Fruit fly (Drosophila melanogaster) whole organism, prepupa: ENCODE measurements around the gene CG12011.

ENCODE experiments used
- Blimp-1 ChIP-seq: fragments of 200-800 bp; sonication (Bioruptor generic); optimal IDR thresholded peaks from 3 replicates; lab custom pipeline; 2017; ENCODE audit warnings: missing biosample characterization, missing genetic modification characterization, mild to moderate bottlenecking, moderate library complexity, missing genetic modification reagents
- CG10631 ChIP-seq: fragments of 200-800 bp; sonication (Bioruptor generic); optimal IDR thresholded peaks from 2 replicates; lab custom pipeline; 2016; ENCODE audit warnings: missing biosample characterization, missing genetic modification characterization
- CG10669 ChIP-seq: fragments of 200-800 bp; sonication (Bioruptor generic); optimal IDR thresholded peaks from 3 replicates; lab custom pipeline; 2018; ENCODE audit warnings: missing biosample characterization, mild to moderate bottlenecking, missing genetic modification characterization, moderate library complexity
- CG11294 ChIP-seq: fragments of 200-800 bp; sonication (Bioruptor generic); IDR thresholded peaks from 2 replicates; pipeline ENCODE4 v1.3.6; 2022; ENCODE audit warnings: missing biosample characterization, missing genetic modification characterization
- CG11902 ChIP-seq: fragments of 200-800 bp; sonication (Bioruptor generic); optimal IDR thresholded peaks from 3 replicates; lab custom pipeline; 2016; ENCODE audit warnings: missing biosample characterization, missing genetic modification characterization
- CG15336 ChIP-seq: fragments of 200-800 bp; sonication (Bioruptor generic); IDR thresholded peaks from 2 replicates; pipeline ENCODE4 v1.3.6; 2022; ENCODE audit warnings: missing biosample characterization, missing genetic modification characterization
- CG1621 ChIP-seq: fragments of 200-800 bp; sonication (Bioruptor generic); optimal IDR thresholded peaks from 3 replicates; lab custom pipeline; 2018; ENCODE audit warnings: missing biosample characterization, mild to moderate bottlenecking, missing genetic modification characterization
- CG16779 ChIP-seq: fragments of 200-800 bp; sonication (Bioruptor generic); optimal IDR thresholded peaks from 3 replicates; lab custom pipeline; 2017; ENCODE audit warnings: missing biosample characterization, mild to moderate bottlenecking, missing genetic modification characterization
- CG31627 ChIP-seq: fragments of 200-800 bp; sonication (Bioruptor generic); optimal IDR thresholded peaks from 3 replicates; lab custom pipeline; 2016; ENCODE audit warnings: missing biosample characterization, missing genetic modification characterization
- CG32006 ChIP-seq: fragments of 200-800 bp; sonication (Bioruptor generic); optimal IDR thresholded peaks from 3 replicates; lab custom pipeline; 2017; ENCODE audit warnings: missing biosample characterization, mild to moderate bottlenecking, missing genetic modification characterization
- CG34406 ChIP-seq: fragments of 200-800 bp; sonication (Bioruptor generic); optimal IDR thresholded peaks from 3 replicates; lab custom pipeline; 2016; ENCODE audit warnings: missing biosample characterization, missing genetic modification characterization
- CG3919 ChIP-seq: fragments of 200-800 bp; sonication (Bioruptor generic); optimal IDR thresholded peaks from 3 replicates; lab custom pipeline; 2016; ENCODE audit warnings: missing biosample characterization, missing genetic modification characterization
- CG4318 ChIP-seq: fragments of 200-800 bp; sonication (Bioruptor generic); optimal IDR thresholded peaks from 3 replicates; lab custom pipeline; 2017; ENCODE audit warnings: missing biosample characterization, mild to moderate bottlenecking, missing genetic modification characterization
- CG6163 ChIP-seq: fragments of 200-800 bp; sonication (Bioruptor generic); IDR thresholded peaks from 3 replicates; pipeline ENCODE4 v1.3.6; 2022; ENCODE audit warnings: missing biosample characterization, missing genetic modification characterization
- CG6276 ChIP-seq: fragments of 200-800 bp; sonication (Bioruptor generic); optimal IDR thresholded peaks from 2 replicates; lab custom pipeline; 2017; ENCODE audit warnings: missing biosample characterization, mild to moderate bottlenecking, missing genetic modification characterization
- CG6808 ChIP-seq: fragments of 200-800 bp; sonication (Bioruptor generic); optimal IDR thresholded peaks from 3 replicates; lab custom pipeline; 2017; ENCODE audit warnings: missing biosample characterization, missing genetic modification characterization, mild to moderate bottlenecking, moderate library complexity, missing genetic modification reagents
- CG6854 ChIP-seq: fragments of 200-800 bp; sonication (Bioruptor generic); optimal IDR thresholded peaks from 2 replicates; lab custom pipeline; 2017; ENCODE audit warnings: missing biosample characterization, mild to moderate bottlenecking, missing genetic modification characterization
- CG8119 ChIP-seq: fragments of 200-800 bp; sonication (Bioruptor generic); IDR thresholded peaks from 3 replicates; pipeline ENCODE4 v1.3.6; 2022; ENCODE audit warnings: missing biosample characterization, missing genetic modification characterization
- CG8319 ChIP-seq: fragments of 200-800 bp; sonication (Bioruptor generic); optimal IDR thresholded peaks from 3 replicates; lab custom pipeline; 2016; ENCODE audit warnings: missing biosample characterization, missing genetic modification characterization
- CG8632 ChIP-seq: fragments of 200-800 bp; sonication (Bioruptor generic); optimal IDR thresholded peaks from 3 replicates; lab custom pipeline; 2016; ENCODE audit warnings: missing biosample characterization, missing genetic modification characterization
- CG9139 ChIP-seq: fragments of 200-800 bp; sonication (Bioruptor generic); optimal IDR thresholded peaks from 3 replicates; lab custom pipeline; 2017; ENCODE audit warnings: missing biosample characterization, mild to moderate bottlenecking, missing genetic modification characterization
- Eip75B ChIP-seq: fragments of 200-800 bp; sonication (Bioruptor generic); optimal IDR thresholded peaks from 3 replicates; lab custom pipeline; 2016; ENCODE audit warnings: missing biosample characterization, missing genetic modification characterization
- Eip78C ChIP-seq: fragments of 200-800 bp; sonication (Bioruptor generic); peaks from one replicate; lab custom pipeline; 2016; ENCODE audit warnings: missing biosample characterization, missing genetic modification characterization
- Eip93F ChIP-seq: fragments of 200-800 bp; sonication (Bioruptor generic); optimal IDR thresholded peaks from 2 replicates; lab custom pipeline; 2016; ENCODE audit warnings: missing biosample characterization, mild to moderate bottlenecking, missing genetic modification characterization
- Ets96B ChIP-seq: fragments of 200-800 bp; optimal IDR thresholded peaks from 2 replicates; lab custom pipeline; 2019; ENCODE audit warnings: missing biosample characterization, mild to moderate bottlenecking, missing genetic modification characterization, moderate library complexity
- Hr38 ChIP-seq: sonication (Bioruptor generic); optimal IDR thresholded peaks from 2 replicates; lab custom pipeline; 2016; ENCODE audit warnings: missing biosample characterization, missing genetic modification characterization
- Hr4 ChIP-seq: fragments of 200-800 bp; sonication (Bioruptor generic); optimal IDR thresholded peaks from 3 replicates; lab custom pipeline; 2016; ENCODE audit warnings: missing biosample characterization, missing genetic modification characterization
- Lpt ChIP-seq: fragments of 200-800 bp; sonication (Bioruptor generic); optimal IDR thresholded peaks from 3 replicates; lab custom pipeline; 2016; ENCODE audit warnings: missing biosample characterization, missing genetic modification characterization
- OdsH ChIP-seq: fragments of 200-800 bp; sonication (Bioruptor generic); optimal IDR thresholded peaks from 3 replicates; lab custom pipeline; 2016; ENCODE audit warnings: missing biosample characterization, missing genetic modification characterization
- Smox ChIP-seq: fragments of 200-800 bp; sonication (Bioruptor generic); optimal IDR thresholded peaks from 3 replicates; lab custom pipeline; 2016; ENCODE audit warnings: missing biosample characterization, missing genetic modification characterization
- Sox14 ChIP-seq: fragments of 200-800 bp; sonication (Bioruptor generic); optimal IDR thresholded peaks from 3 replicates; lab custom pipeline; 2016; ENCODE audit warnings: missing biosample characterization, missing genetic modification characterization
- Sox15 ChIP-seq: fragments of 200-800 bp; sonication (Bioruptor generic); optimal IDR thresholded peaks from 3 replicates; lab custom pipeline; 2016; ENCODE audit warnings: missing biosample characterization, missing genetic modification characterization
- achi ChIP-seq: fragments of 200-800 bp; sonication (Bioruptor generic); optimal IDR thresholded peaks from 3 replicates; lab custom pipeline; 2016; ENCODE audit warnings: missing biosample characterization, missing genetic modification characterization
- acj6 ChIP-seq: fragments of 200-800 bp; sonication (Bioruptor generic); optimal IDR thresholded peaks from 3 replicates; lab custom pipeline; 2016; ENCODE audit warnings: missing biosample characterization, missing genetic modification characterization
- cyc ChIP-seq: fragments of 200-800 bp; sonication (Bioruptor generic); optimal IDR thresholded peaks from 3 replicates; lab custom pipeline; 2016; ENCODE audit warnings: missing biosample characterization, missing genetic modification characterization
- eg ChIP-seq: fragments of 200-800 bp; sonication (Bioruptor generic); IDR thresholded peaks from 3 replicates; pipeline ENCODE4 v1.3.6; 2022; ENCODE audit warnings: missing biosample characterization, missing genetic modification characterization
- esn ChIP-seq: fragments of 200-800 bp; sonication (Bioruptor generic); optimal IDR thresholded peaks from 2 replicates; lab custom pipeline; 2016; ENCODE audit warnings: missing biosample characterization, mild to moderate bottlenecking, missing genetic modification characterization, moderate library complexity
- fkh ChIP-seq: fragments of 200-800 bp; sonication (Bioruptor generic); optimal IDR thresholded peaks from 3 replicates; lab custom pipeline; 2017; ENCODE audit warnings: missing biosample characterization, mild to moderate bottlenecking, missing genetic modification characterization, moderate library complexity
- lz ChIP-seq: fragments of 200-800 bp; sonication (Bioruptor generic); optimal IDR thresholded peaks from 3 replicates; lab custom pipeline; 2016; ENCODE audit warnings: missing biosample characterization, missing genetic modification characterization
- net ChIP-seq: fragments of 200-800 bp; sonication (Bioruptor generic); optimal IDR thresholded peaks from 3 replicates; lab custom pipeline; 2016; ENCODE audit warnings: missing biosample characterization, missing genetic modification characterization
- salr ChIP-seq, 2 experiments: fragments of 200-800 bp; sonication (Bioruptor generic); optimal IDR thresholded peaks; 3 replicates each; lab custom pipeline; 2016 to 2018; ENCODE audit warnings: missing biosample characterization in 2 of 2, missing genetic modification characterization in 2 of 2, mild to moderate bottlenecking in 1 of 2
- spab ChIP-seq: fragments of 200-800 bp; sonication (Bioruptor generic); optimal IDR thresholded peaks from 2 replicates; lab custom pipeline; 2017; ENCODE audit warnings: missing biosample characterization, mild to moderate bottlenecking, missing genetic modification characterization, missing genetic modification reagents
- svp ChIP-seq: fragments of 200-800 bp; sonication (Bioruptor generic); peaks from one replicate; lab custom pipeline; 2016; ENCODE audit warnings: missing biosample characterization, missing genetic modification characterization
- topi ChIP-seq: fragments of 200-800 bp; sonication (Bioruptor generic); optimal IDR thresholded peaks from 3 replicates; lab custom pipeline; 2016; ENCODE audit warnings: missing biosample characterization, missing genetic modification characterization

CG12011 gene

dm6 chr3L:1683091-1683490, 11.3 kb upstream of the CG12011 start (continued):
- TF ChIP-seq CG6854 (GFP tag; lab: Kevin White, UChicago) (no peak), Smox (GFP tag; lab: Kevin White, UChicago) (peak; percentile 63), acj6 (GFP tag; lab: Kevin White, UChicago) (peak; percentile 47), CG6163 (GFP tag; lab: Robert Waterston, UW) (peak; percentile 87), CG34406 (GFP tag; lab: Kevin White, UChicago) (peak; percentile 36), CG11902 (peak; percentile 38), CG15336 (GFP tag; lab: Robert Waterston, UW) (no peak), CG8119 (GFP tag; lab: Robert Waterston, UW) (peak; percentile 53; the same call in 1 of the 3 replicates), CG11294 (0 out of 2 replicates have a peak, but pooled peaks have one; percentile 17), cyc (peak; percentile 62), Hr4 (GFP tag; lab: Kevin White, UChicago) (peak; percentile 29), Eip93F (GFP tag; lab: Kevin White, UChicago) (no peak)

dm6 chr3L:1688161-1688560, 6.3 kb upstream of the CG12011 start:
- TF ChIP-seq CG15336 (GFP tag; lab: Robert Waterston, UW) (peak; percentile 61), CG8632 (GFP tag; lab: Kevin White, UChicago) (no peak), CG6163 (GFP tag; lab: Robert Waterston, UW) (no peak), CG6276 (peak; percentile 55), acj6 (GFP tag; lab: Kevin White, UChicago) (peak; percentile 23), CG10631 (GFP tag; lab: Kevin White, UChicago) (peak; percentile 14), Eip78C (peak; percentile 72), eg (GFP tag; lab: Robert Waterston, UW) (no peak), net (GFP tag; lab: Kevin White, UChicago) (no peak), CG6808 (GFP tag; lab: Kevin White, UChicago) (peak; percentile 15), CG4318 (peak; percentile 39), CG31627 (GFP tag; lab: Kevin White, UChicago) (no peak), achi (no peak), esn (GFP tag; lab: Kevin White, UChicago) (no peak), CG1621 (tag; lab: Kevin White, UChicago) (no peak), CG16779 (no peak), CG10669 (no peak), fkh (GFP tag; lab: Kevin White, UChicago) (no peak), OdsH (GFP tag; lab: Kevin White, UChicago) (peak; percentile 8), Lpt (GFP tag; lab: Kevin White, UChicago) (peak; percentile 10), lz (GFP tag; lab: Kevin White, UChicago) (no peak), CG8319 (GFP tag; lab: Kevin White, UChicago) (no peak), CG32006 (GFP tag; lab: Kevin White, UChicago) (peak; percentile 81), CG3919 (no peak), topi (GFP tag; lab: Kevin White, UChicago) (no peak), Hr4 (GFP tag; lab: Kevin White, UChicago) (peak; percentile 64), CG9139 (GFP tag; lab: Kevin White, UChicago) (no peak), Sox15 (GFP tag; lab: Kevin White, UChicago) (no peak), CG8119 (GFP tag; lab: Robert Waterston, UW) (peak; percentile 58), Ets96B (tag; lab: Kevin White, UChicago) (peak; percentile 17), spab (GFP tag; lab: Kevin White, UChicago) (no peak), salr (GFP tag; optimal IDR thresholded peaks at IDR 0.05; lab: Kevin White, UChicago) (peak in 1 of 2 experiments; percentile 19)
- TF ChIP-seq, all 60 proteins: peak for 14

- TF ChIP-seq CG6163 (GFP tag; lab: Robert Waterston, UW), result peak; percentile 44; the same call in 2 of the 3 replicates
- TF ChIP-seq svp, result peak; percentile 20
- TF ChIP-seq CG8632 (GFP tag; lab: Kevin White, UChicago), result no peak
- TF ChIP-seq Blimp-1, result no peak
- TF ChIP-seq Sox14 (GFP tag; lab: Kevin White, UChicago), result no peak
- TF ChIP-seq Eip75B (GFP tag; lab: Kevin White, UChicago), result peak; percentile 11
- peak; percentile 46 for TF ChIP-seq CG1621 (tag; lab: Kevin White, UChicago)
- peak; percentile 49 for TF ChIP-seq Eip78C
- TF ChIP-seq CG10631 (GFP tag; lab: Kevin White, UChicago), result no peak
- TF ChIP-seq eg (GFP tag; lab: Robert Waterston, UW), result peak; percentile 34; the same call in 1 of the 3 replicates
- no peak for TF ChIP-seq Hr38 (GFP tag; lab: Kevin White, UChicago)
These were observed 5.8 kb upstream of the CG12011 start for dm6 chr3L:1688569-1688968.
